Fruit fly (Drosophila melanogaster) S2 (cell line): Measurements from ENCODE around the gene CG43145.

Source experiments
- CG8478 ChIP-seq: fragments of >200 bp; optimal IDR thresholded peaks from 2 replicates; lab custom pipeline; 2018
- CTCF ChIP-seq, 2 experiments: fragments of >200 bp; optimal IDR thresholded peaks; 2 replicates each; lab custom pipeline; 2018

- TF ChIP-seq CTCF (optimal IDR thresholded peaks at IDR 0.05; lab: Kevin White, UChicago) (no peak), CG8478 (lab: Kevin White, UChicago) (no peak)
Measured at dm6 chr2L:3729635-3730034, 28.0 kb downstream of the CG43145 start.
